Fruit fly (Drosophila melanogaster) whole organism, embryonic: ENCODE results near the gene PGRP-LA.

Experiments used
- CG10543 ChIP-seq: fragments of 200-800 bp; sonication (Bioruptor generic); optimal IDR thresholded peaks from 3 replicates; lab custom pipeline; 2017; ENCODE audit warnings: missing biosample characterization, mild to moderate bottlenecking, missing genetic modification characterization, moderate library complexity
- CG11093 ChIP-seq: fragments of 200-800 bp; sonication (Bioruptor generic); IDR thresholded peaks from 3 replicates; pipeline ENCODE4 v1.3.6; 2022; ENCODE audit warnings: missing biosample characterization, missing genetic modification characterization
- CG12659 ChIP-seq: fragments of 200-800 bp; sonication (Bioruptor generic); optimal IDR thresholded peaks from 3 replicates; lab custom pipeline; 2017; ENCODE audit warnings: mild to moderate bottlenecking, missing biosample characterization, missing genetic modification reagents, missing genetic modification characterization
- CG14050 ChIP-seq: fragments of 200-800 bp; sonication (Bioruptor generic); IDR thresholded peaks from 3 replicates; pipeline ENCODE4 v1.3.6; 2022; ENCODE audit warnings: missing biosample characterization, missing genetic modification characterization
- CG16813 ChIP-seq: fragments of 200-800 bp; sonication (Bioruptor generic); IDR thresholded peaks from 3 replicates; pipeline ENCODE4 v1.3.6; 2022; ENCODE audit warnings: missing biosample characterization, missing genetic modification characterization; ENCODE audit not compliant: partially characterized antibody
- CG2120 ChIP-seq: fragments of 200-800 bp; sonication (Bioruptor generic); optimal IDR thresholded peaks from 3 replicates; lab custom pipeline; 2016; ENCODE audit warnings: missing biosample characterization, missing genetic modification characterization
- CG2712 ChIP-seq: fragments of 200-800 bp; optimal IDR thresholded peaks from 3 replicates; lab custom pipeline; 2019; ENCODE audit warnings: missing biosample characterization, mild to moderate bottlenecking, missing genetic modification characterization, moderate library complexity
- CG3281 ChIP-seq: fragments of 200-800 bp; sonication (Bioruptor generic); optimal IDR thresholded peaks from 3 replicates; lab custom pipeline; 2017; ENCODE audit warnings: missing biosample characterization, mild to moderate bottlenecking, missing genetic modification characterization
- CG34422 ChIP-seq: fragments of 200-800 bp; sonication (Bioruptor generic); IDR thresholded peaks from 3 replicates; pipeline ENCODE4 v1.3.6; 2022; ENCODE audit warnings: missing biosample characterization, missing genetic modification characterization
- CG4328 ChIP-seq: fragments of 200-800 bp; sonication (Bioruptor generic); optimal IDR thresholded peaks from 3 replicates; lab custom pipeline; 2017; ENCODE audit warnings: missing biosample characterization, missing genetic modification reagents, missing genetic modification characterization
- CG4360 ChIP-seq: fragments of 200-800 bp; sonication (Bioruptor generic); IDR thresholded peaks from 2 replicates; pipeline ENCODE4 v1.3.6; 2022; ENCODE audit warnings: missing biosample characterization, missing genetic modification characterization
- CG5180 ChIP-seq: fragments of 200-800 bp; sonication (Bioruptor generic); optimal IDR thresholded peaks from 3 replicates; lab custom pipeline; 2017; ENCODE audit warnings: missing biosample characterization, missing genetic modification characterization, mild to moderate bottlenecking, moderate library complexity, missing genetic modification reagents
- CG8281 ChIP-seq: fragments of 200-800 bp; sonication (Bioruptor generic); optimal IDR thresholded peaks from 2 replicates; lab custom pipeline; 2018; ENCODE audit warnings: missing biosample characterization, mild to moderate bottlenecking, missing genetic modification characterization, moderate library complexity
- CG8290 ChIP-seq, 3 experiments: fragments of 200-800 bp; sonication (Bioruptor generic); optimal IDR thresholded peaks; 2 replicates each; lab custom pipeline; 2016 to 2019; ENCODE audit warnings: missing biosample characterization in 3 of 3, missing genetic modification characterization in 3 of 3, mild to moderate bottlenecking in 2 of 3, moderate library complexity in 1 of 3
- CG9609 ChIP-seq: fragments of 200-800 bp; sonication (Bioruptor generic); optimal IDR thresholded peaks from 3 replicates; lab custom pipeline; 2016; ENCODE audit warnings: missing biosample characterization, missing genetic modification characterization
- CG9876 ChIP-seq: fragments of 200-800 bp; sonication (Bioruptor generic); optimal IDR thresholded peaks from 2 replicates; lab custom pipeline; 2016; ENCODE audit warnings: missing biosample characterization, missing genetic modification characterization
- Dref ChIP-seq: fragments of 200-800 bp; sonication (Bioruptor generic); IDR thresholded peaks from 2 replicates; pipeline ENCODE4 v1.3.6; 2022; ENCODE audit warnings: missing biosample characterization, missing genetic modification characterization
- E2f2 ChIP-seq: fragments of 200-800 bp; sonication (Bioruptor generic); IDR thresholded peaks from 2 replicates; pipeline ENCODE4 v1.3.6; 2022; ENCODE audit warnings: missing biosample characterization, missing genetic modification characterization
- ERR ChIP-seq: fragments of 200-800 bp; sonication (Bioruptor generic); optimal IDR thresholded peaks from 2 replicates; lab custom pipeline; 2016; ENCODE audit warnings: missing biosample characterization, missing genetic modification characterization
- Ets97D ChIP-seq: fragments of 200-800 bp; sonication (Bioruptor generic); optimal IDR thresholded peaks from 3 replicates; lab custom pipeline; 2016; ENCODE audit warnings: missing biosample characterization, missing genetic modification characterization
- H2.0 ChIP-seq: fragments of 200-800 bp; sonication (Bioruptor generic); IDR thresholded peaks from 2 replicates; pipeline ENCODE4 v1.3.6; 2022; ENCODE audit warnings: missing biosample characterization, missing genetic modification characterization
- Hmr ChIP-seq: fragments of 200-800 bp; sonication (Bioruptor generic); optimal IDR thresholded peaks from 3 replicates; lab custom pipeline; 2017; ENCODE audit warnings: mild to moderate bottlenecking, missing biosample characterization, missing genetic modification reagents, missing genetic modification characterization
- Hsf ChIP-seq: fragments of 200-800 bp; sonication (Bioruptor generic); optimal IDR thresholded peaks from 3 replicates; lab custom pipeline; 2016; ENCODE audit warnings: missing biosample characterization, missing genetic modification characterization
- Med ChIP-seq: fragments of 200-800 bp; sonication (Bioruptor generic); peaks from one replicate; lab custom pipeline; 2016; ENCODE audit warnings: missing biosample characterization, missing genetic modification characterization, mild to moderate bottlenecking, inconsistent platforms, moderate library complexity
- Neu2 ChIP-seq: fragments of 200-800 bp; sonication (Bioruptor generic); optimal IDR thresholded peaks from 3 replicates; lab custom pipeline; 2016; ENCODE audit warnings: missing biosample characterization, missing genetic modification characterization, borderline replicate concordance
- Nf-YC ChIP-seq: fragments of 200-800 bp; optimal IDR thresholded peaks from 3 replicates; lab custom pipeline; 2019; ENCODE audit warnings: missing biosample characterization, mild to moderate bottlenecking, missing genetic modification characterization, moderate library complexity
- Pdp1 ChIP-seq, 2 experiments: fragments of 200-800 bp; sonication (Bioruptor generic); optimal IDR thresholded peaks; 3 replicates each; lab custom pipeline; 2016; ENCODE audit warnings: missing biosample characterization in 2 of 2, missing genetic modification characterization in 2 of 2, mild to moderate bottlenecking in 1 of 2, moderate library complexity in 1 of 2
- Rfx ChIP-seq: fragments of 200-800 bp; sonication (Bioruptor generic); IDR thresholded peaks from 2 replicates; pipeline ENCODE4 v1.3.6; 2022; ENCODE audit warnings: missing biosample characterization, missing genetic modification characterization
- Scr ChIP-seq: fragments of 200-800 bp; sonication (Bioruptor generic); IDR thresholded peaks from 2 replicates; pipeline ENCODE4 v1.3.6; 2022; ENCODE audit warnings: missing biosample characterization, missing genetic modification characterization; ENCODE audit not compliant: partially characterized antibody
- Xrp1 ChIP-seq: fragments of 200-800 bp; sonication (Bioruptor generic); IDR thresholded peaks from 2 replicates; pipeline ENCODE4 v1.3.6; 2022; ENCODE audit warnings: missing biosample characterization, missing genetic modification characterization
- YL-1 ChIP-seq: fragments of 200-800 bp; sonication (Bioruptor generic); optimal IDR thresholded peaks from 3 replicates; lab custom pipeline; 2017; ENCODE audit warnings: missing biosample characterization, mild to moderate bottlenecking, missing genetic modification characterization
- amos ChIP-seq: fragments of 200-800 bp; sonication (Bioruptor generic); IDR thresholded peaks from 2 replicates; pipeline ENCODE4 v1.3.6; 2022; ENCODE audit warnings: missing biosample characterization, missing genetic modification characterization; ENCODE audit not compliant: partially characterized antibody
- cas ChIP-seq: fragments of 200-800 bp; sonication (Bioruptor generic); IDR thresholded peaks from 2 replicates; pipeline ENCODE4 v1.3.6; 2022; ENCODE audit warnings: missing biosample characterization, missing genetic modification characterization
- chm ChIP-seq: fragments of 200-800 bp; sonication (Bioruptor generic); IDR thresholded peaks from 2 replicates; pipeline ENCODE4 v1.3.6; 2022; ENCODE audit warnings: missing biosample characterization, missing genetic modification characterization
- esg ChIP-seq: fragments of 200-800 bp; sonication (Bioruptor generic); conservative IDR thresholded peaks from 2 replicates; pipeline ENCODE4 v1.3.6; 2022; ENCODE audit warnings: missing biosample characterization, missing genetic modification characterization
- hbn ChIP-seq: fragments of 200-800 bp; sonication (Bioruptor generic); IDR thresholded peaks from 2 replicates; pipeline ENCODE4 v1.3.6; 2022; ENCODE audit warnings: missing biosample characterization, missing genetic modification characterization; ENCODE audit not compliant: partially characterized antibody
- kah ChIP-seq: fragments of 200-800 bp; sonication (Bioruptor generic); optimal IDR thresholded peaks from 2 replicates; lab custom pipeline; 2018; ENCODE audit warnings: missing biosample characterization, mild to moderate bottlenecking, missing genetic modification characterization
- lab ChIP-seq: fragments of 200-800 bp; sonication (Bioruptor generic); optimal IDR thresholded peaks from 3 replicates; lab custom pipeline; 2017; ENCODE audit warnings: missing biosample characterization, missing genetic modification characterization, mild to moderate bottlenecking, moderate library complexity, missing genetic modification reagents
- lbe ChIP-seq: fragments of 200-800 bp; sonication (Bioruptor generic); optimal IDR thresholded peaks from 2 replicates; lab custom pipeline; 2016; ENCODE audit warnings: missing biosample characterization, mild to moderate bottlenecking, missing genetic modification characterization
- nerfin-1 ChIP-seq: fragments of 200-800 bp; sonication (Bioruptor generic); optimal IDR thresholded peaks from 3 replicates; lab custom pipeline; 2019; ENCODE audit warnings: missing biosample characterization, mild to moderate bottlenecking, missing genetic modification characterization, moderate library complexity
- onecut ChIP-seq: fragments of 200-800 bp; sonication (Bioruptor generic); IDR thresholded peaks from 2 replicates; pipeline ENCODE4 v1.3.6; 2022; ENCODE audit warnings: missing biosample characterization, missing genetic modification characterization
- pros ChIP-seq: fragments of 200-800 bp; sonication (Bioruptor generic); optimal IDR thresholded peaks from 3 replicates; lab custom pipeline; 2019; ENCODE audit warnings: missing biosample characterization, mild to moderate bottlenecking, missing genetic modification characterization, moderate library complexity
- pzg ChIP-seq: fragments of 200-800 bp; sonication (Bioruptor generic); optimal IDR thresholded peaks from 3 replicates; lab custom pipeline; 2018; ENCODE audit warnings: missing biosample characterization, mild to moderate bottlenecking, missing genetic modification characterization, moderate library complexity
- ranshi ChIP-seq: fragments of 200-800 bp; sonication (Bioruptor generic); IDR thresholded peaks from 2 replicates; pipeline ENCODE4 v1.3.6; 2022; ENCODE audit warnings: missing biosample characterization, missing genetic modification characterization
- sisA ChIP-seq: fragments of 200-800 bp; sonication (Bioruptor generic); IDR thresholded peaks from 2 replicates; pipeline ENCODE4 v1.3.6; 2022; ENCODE audit warnings: missing biosample characterization, missing genetic modification characterization
- sob ChIP-seq: fragments of 200-800 bp; sonication (Bioruptor generic); IDR thresholded peaks from 2 replicates; pipeline ENCODE4 v1.3.6; 2022; ENCODE audit warnings: missing biosample characterization, missing genetic modification characterization
- yki ChIP-seq: fragments of >200 bp; optimal IDR thresholded peaks from 3 replicates; lab custom pipeline; 2018
- z ChIP-seq: fragments of 200-800 bp; sonication (Bioruptor generic); IDR thresholded peaks from 3 replicates; pipeline ENCODE4 v1.3.6; 2022; ENCODE audit warnings: missing biosample characterization, missing genetic modification characterization
- zf30C ChIP-seq: fragments of 200-800 bp; sonication (Bioruptor generic); optimal IDR thresholded peaks from 3 replicates; lab custom pipeline; 2018; ENCODE audit warnings: missing biosample characterization, mild to moderate bottlenecking, missing genetic modification characterization

PGRP-LA gene

dm6 chr3L:9360217-9360692 lies 26.1 kb downstream of the PGRP-LA start, which contains the start of gene Pdxk (continued):
- TF ChIP-seq CG12659: peak; percentile 47
- no peak for TF ChIP-seq Hsf
- no peak for TF ChIP-seq Ets97D (GFP tag; lab: Kevin White, UChicago)
- peak; percentile 19 for TF ChIP-seq ERR (GFP tag; lab: Kevin White, UChicago)
- TF ChIP-seq CG14050: no peak
- TF ChIP-seq H2.0 (GFP tag; lab: Robert Waterston, UW): no peak
- peak; percentile 63 for TF ChIP-seq kah (GFP tag; lab: Kevin White, UChicago)
- TF ChIP-seq ranshi (GFP tag; lab: Robert Waterston, UW): no peak
- peak; percentile 10 for TF ChIP-seq CG2712 (tag; lab: Kevin White, UChicago)
- TF ChIP-seq CG11093 (GFP tag; lab: Robert Waterston, UW): no peak
- 0 out of 3 replicates have a peak, but pooled peaks have one; percentile 19 for TF ChIP-seq CG16813 (GFP tag; lab: Robert Waterston, UW)
- TF ChIP-seq zf30C (GFP tag; lab: Kevin White, UChicago): no peak
- peak; percentile 26 for TF ChIP-seq nerfin-1
- TF ChIP-seq chm (GFP tag; lab: Robert Waterston, UW): 0 out of 2 replicates have a peak, but pooled peaks have one; percentile 11
- TF ChIP-seq Med (GFP tag; lab: Kevin White, UChicago): peak; percentile 81
- TF ChIP-seq onecut (GFP tag; lab: Robert Waterston, UW): peak; percentile 69; the same call in 1 of the 2 replicates
- peak; percentile 37; the same call in 1 of the 2 replicates for TF ChIP-seq E2f2 (GFP tag; lab: Robert Waterston, UW)
- TF ChIP-seq pzg (GFP tag; lab: Kevin White, UChicago): peak; percentile 62
- TF ChIP-seq lab (GFP tag; lab: Kevin White, UChicago): peak; percentile 49
- no peak for TF ChIP-seq CG8290 (GFP tag; optimal IDR thresholded peaks at IDR 0.05; lab: Kevin White, UChicago)
- TF ChIP-seq CG8290 (tag; optimal IDR thresholded peaks at IDR 0.05; lab: Kevin White, UChicago): peak in 1 of 2 experiments; percentile 67
- peak; percentile 94 for TF ChIP-seq z (GFP tag; lab: Robert Waterston, UW)
- 0 out of 2 replicates have a peak, but pooled peaks have one; percentile 22 for TF ChIP-seq hbn (GFP tag; lab: Robert Waterston, UW)
- 0 out of 2 replicates have a peak, but pooled peaks have one; percentile 26 for TF ChIP-seq Xrp1 (GFP tag; lab: Robert Waterston, UW)
- 0 out of 2 replicates have a peak, but pooled peaks have one; percentile 24 for TF ChIP-seq amos (GFP tag; lab: Robert Waterston, UW)
- no peak for TF ChIP-seq CG5180
- TF ChIP-seq CG4360: 0 out of 2 replicates have a peak, but pooled peaks have one; percentile 22
- TF ChIP-seq CG9876: no peak
- TF ChIP-seq Rfx: peak; percentile 43; the same call in 1 of the 2 replicates
- no peak for TF ChIP-seq Neu2 (GFP tag; lab: Kevin White, UChicago)
- peak; percentile 30 for TF ChIP-seq CG2120
- peak; percentile 94 for TF ChIP-seq CG10543
- no peak for TF ChIP-seq CG4328 (GFP tag; lab: Kevin White, UChicago)
- TF ChIP-seq CG8281 (tag; lab: Kevin White, UChicago): no peak
- TF ChIP-seq sob (GFP tag; lab: Robert Waterston, UW): peak; percentile 38; the same call in 1 of the 2 replicates
- TF ChIP-seq cas (GFP tag; lab: Robert Waterston, UW): no peak
- TF ChIP-seq Hmr: peak; percentile 43
- TF ChIP-seq CG3281 (GFP tag; lab: Kevin White, UChicago): peak; percentile 20
- peak; percentile 45 for TF ChIP-seq Nf-YC (tag; lab: Kevin White, UChicago)
- TF ChIP-seq pros: peak; percentile 42
- 0 out of 2 replicates have a peak, but pooled peaks have one; percentile 39 for TF ChIP-seq Scr (GFP tag; lab: Robert Waterston, UW)
- TF ChIP-seq Dref (GFP tag; lab: Robert Waterston, UW): peak; percentile 67
- TF ChIP-seq esg (GFP tag; lab: Robert Waterston, UW): no peak
- no peak for TF ChIP-seq sisA
- TF ChIP-seq CG9609: no peak
- peak; percentile 25; the same call in 1 of the 3 replicates for TF ChIP-seq CG34422 (GFP tag; lab: Robert Waterston, UW)
- peak; percentile 5 for TF ChIP-seq lbe (GFP tag; lab: Kevin White, UChicago)
- no peak for TF ChIP-seq yki
- TF ChIP-seq Pdp1 (GFP tag; optimal IDR thresholded peaks at IDR 0.05; lab: Kevin White, UChicago): peak in 1 of 2 experiments; percentile 91
- TF ChIP-seq YL-1 (GFP tag; lab: Kevin White, UChicago): peak; percentile 29
